Fruit fly (Drosophila melanogaster) whole organism, embryonic: ENCODE results near the gene CG4960.
A peak's percentile ranks its signal among the peaks of the same experiment; 100 is the strongest.

Experiments
- HLH4C ChIP-seq: fragments of 200-800 bp; sonication (Bioruptor generic); IDR thresholded peaks from 3 replicates; pipeline ENCODE4 v1.3.6; 2022; ENCODE audit warnings: missing biosample characterization, missing genetic modification characterization; ENCODE audit not compliant: partially characterized antibody
- onecut ChIP-seq: fragments of 200-800 bp; sonication (Bioruptor generic); IDR thresholded peaks from 2 replicates; pipeline ENCODE4 v1.3.6; 2022; ENCODE audit warnings: missing biosample characterization, missing genetic modification characterization

CG4960 gene

dm6 chr3R:25737735-25738371 lies 49.2 kb downstream of the CG4960 start (continued):
- TF ChIP-seq HLH4C (GFP tag; lab: Robert Waterston, UW) (no peak), onecut (GFP tag; lab: Robert Waterston, UW) (peak; percentile 85)
